Worm (Caenorhabditis elegans) whole organism, L2 larva: Measurements from ENCODE around the gene cutl-9.

Experiments
- C34F6.9 ChIP-seq: fragments of 150-350 bp; optimal IDR thresholded peaks from 2 replicates; lab custom pipeline; 2014; ENCODE audit warnings: missing biosample characterization, missing genetic modification characterization
- F13H6.1 ChIP-seq: sonication (generic microtip); optimal IDR thresholded peaks from 2 replicates; lab custom pipeline; 2016; ENCODE audit warnings: missing genetic modification characterization, missing compliant biosample characterization
- Y55F3AM.14 ChIP-seq: fragments of 200-800 bp; sonication (Bioruptor generic); optimal IDR thresholded peaks from 2 replicates; lab custom pipeline; 2018; ENCODE audit warnings: mild to moderate bottlenecking, missing genetic modification characterization, missing compliant biosample characterization
- ZK546.5 ChIP-seq: sonication (generic microtip); optimal IDR thresholded peaks from 2 replicates; lab custom pipeline; 2017; ENCODE audit warnings: missing biosample characterization, missing genetic modification characterization
- alr-1 ChIP-seq: fragments of 150-350 bp; optimal IDR thresholded peaks from 2 replicates; lab custom pipeline; 2014; ENCODE audit warnings: missing biosample characterization, missing genetic modification characterization
- aly-2 ChIP-seq: fragments of 150-350 bp; optimal IDR thresholded peaks from 2 replicates; lab custom pipeline; 2014; ENCODE audit warnings: missing biosample characterization, missing genetic modification characterization
- ama-1 ChIP-seq: fragments of 150-350 bp; optimal IDR thresholded peaks from 2 replicates; lab custom pipeline; 2018; ENCODE audit warnings: inconsistent platforms
- blmp-1 ChIP-seq: sonication (generic microtip); optimal IDR thresholded peaks from 2 replicates; lab custom pipeline; 2017; ENCODE audit warnings: missing genetic modification characterization, mild to moderate bottlenecking, missing compliant biosample characterization, antibody characterized with exemption, moderate library complexity; ENCODE audit not compliant: insufficient read depth
- ceh-16 ChIP-seq: fragments of 150-350 bp; optimal IDR thresholded peaks from 2 replicates; lab custom pipeline; 2014; ENCODE audit warnings: missing biosample characterization, missing genetic modification characterization
- ceh-82 ChIP-seq: fragments of 150-350 bp; optimal IDR thresholded peaks from 2 replicates; lab custom pipeline; 2014; ENCODE audit warnings: missing biosample characterization, missing genetic modification characterization
- crh-2 ChIP-seq: sonication (generic microtip); optimal IDR thresholded peaks from 2 replicates; lab custom pipeline; 2017; ENCODE audit warnings: missing biosample characterization, missing genetic modification characterization
- dmd-4 ChIP-seq: sonication (generic microtip); optimal IDR thresholded peaks from 2 replicates; lab custom pipeline; 2017; ENCODE audit warnings: missing biosample characterization, missing genetic modification characterization
- egl-27 ChIP-seq: sonication (generic microtip); optimal IDR thresholded peaks from 3 replicates; lab custom pipeline; 2017; ENCODE audit warnings: missing biosample characterization, missing genetic modification reagents, missing genetic modification characterization
- elt-1 ChIP-seq: fragments of 150-350 bp; optimal IDR thresholded peaks from 2 replicates; lab custom pipeline; 2014; ENCODE audit warnings: missing biosample characterization, missing genetic modification characterization
- fos-1 ChIP-seq: fragments of 150-350 bp; optimal IDR thresholded peaks from 2 replicates; lab custom pipeline; 2014; ENCODE audit warnings: missing biosample characterization, missing genetic modification characterization
- gmeb-1 ChIP-seq: fragments of 150-350 bp; optimal IDR thresholded peaks from 2 replicates; lab custom pipeline; 2014; ENCODE audit warnings: missing biosample characterization, missing genetic modification characterization
- lin-11 ChIP-seq: fragments of 150-350 bp; sonication (generic microtip); optimal IDR thresholded peaks from 2 replicates; lab custom pipeline; 2014; ENCODE audit warnings: missing biosample characterization, missing genetic modification characterization, inconsistent platforms, mixed read lengths
- lin-13 ChIP-seq: fragments of 150-350 bp; optimal IDR thresholded peaks from 2 replicates; lab custom pipeline; 2014; ENCODE audit warnings: missing biosample characterization, missing genetic modification reagents, missing genetic modification characterization
- lin-39 ChIP-seq: fragments of 150-350 bp; optimal IDR thresholded peaks from 2 replicates; lab custom pipeline; 2014; ENCODE audit warnings: missing biosample characterization, missing genetic modification reagents, missing genetic modification characterization
- lsy-2 ChIP-seq, 2 experiments: fragments of 150-350 bp in 1 of 2; sonication (generic microtip) in 1 of 2; optimal IDR thresholded peaks; 2 replicates each; lab custom pipeline; 2014 to 2017; ENCODE audit warnings: missing biosample characterization in 2 of 2, missing genetic modification characterization in 2 of 2
- mab-5 ChIP-seq: fragments of 150-350 bp; optimal IDR thresholded peaks from 2 replicates; lab custom pipeline; 2014; ENCODE audit warnings: missing biosample characterization, missing genetic modification characterization
- mbf-1 ChIP-seq: sonication (generic microtip); optimal IDR thresholded peaks from 2 replicates; lab custom pipeline; 2017; ENCODE audit warnings: missing biosample characterization, missing genetic modification characterization
- nhr-11 ChIP-seq: fragments of 150-350 bp; optimal IDR thresholded peaks from 2 replicates; lab custom pipeline; 2014; ENCODE audit warnings: missing biosample characterization, missing genetic modification characterization
- nhr-12 ChIP-seq: fragments of 150-350 bp; optimal IDR thresholded peaks from 2 replicates; lab custom pipeline; 2014; ENCODE audit warnings: missing biosample characterization, missing genetic modification characterization
- nhr-21 ChIP-seq: fragments of 150-350 bp; optimal IDR thresholded peaks from 2 replicates; lab custom pipeline; 2014; ENCODE audit warnings: missing biosample characterization, missing genetic modification characterization
- nhr-23 ChIP-seq: fragments of 150-350 bp; optimal IDR thresholded peaks from 2 replicates; lab custom pipeline; 2014; ENCODE audit warnings: missing biosample characterization, missing genetic modification reagents, missing genetic modification characterization
- nhr-237 ChIP-seq: fragments of 150-350 bp; optimal IDR thresholded peaks from 2 replicates; lab custom pipeline; 2014; ENCODE audit warnings: missing biosample characterization, missing genetic modification characterization
- nhr-6 ChIP-seq: fragments of 150-350 bp; optimal IDR thresholded peaks from 2 replicates; lab custom pipeline; 2014; ENCODE audit warnings: missing biosample characterization, missing genetic modification characterization
- peb-1 ChIP-seq: fragments of 150-350 bp; optimal IDR thresholded peaks from 2 replicates; lab custom pipeline; 2014; ENCODE audit warnings: missing biosample characterization, missing genetic modification characterization
- sma-3 ChIP-seq: sonication (generic microtip); optimal IDR thresholded peaks from 2 replicates; lab custom pipeline; 2016; ENCODE audit warnings: missing genetic modification reagents, missing genetic modification characterization, missing compliant biosample characterization
- sma-9 ChIP-seq, 2 experiments: fragments of 150-350 bp in 1 of 2; sonication (generic microtip) in 1 of 2; optimal IDR thresholded peaks; 2 replicates each; lab custom pipeline; 2014 to 2016; ENCODE audit warnings: missing genetic modification characterization in 2 of 2, mild to moderate bottlenecking in 1 of 2, missing biosample characterization in 1 of 2, missing compliant biosample characterization in 1 of 2, missing genetic modification reagents in 1 of 2, moderate library complexity in 1 of 2
- snpc-4 ChIP-seq: fragments of 150-350 bp; optimal IDR thresholded peaks from 2 replicates; lab custom pipeline; 2014; ENCODE audit warnings: missing biosample characterization, missing genetic modification characterization
- unc-39 ChIP-seq: fragments of 150-350 bp; optimal IDR thresholded peaks from 2 replicates; lab custom pipeline; 2014; ENCODE audit warnings: missing biosample characterization, missing genetic modification characterization
- unc-55 ChIP-seq: fragments of 150-350 bp; sonication (generic microtip); optimal IDR thresholded peaks from 3 replicates; lab custom pipeline; 2014; ENCODE audit warnings: missing biosample characterization, missing genetic modification reagents, missing genetic modification characterization
- unc-62 ChIP-seq: fragments of 150-350 bp; optimal IDR thresholded peaks from 2 replicates; lab custom pipeline; 2014; ENCODE audit warnings: missing biosample characterization, missing genetic modification reagents, missing genetic modification characterization
- zag-1 ChIP-seq: fragments of 150-350 bp; optimal IDR thresholded peaks from 2 replicates; lab custom pipeline; 2014; ENCODE audit warnings: missing biosample characterization, missing genetic modification characterization
- ztf-11 ChIP-seq: sonication (generic microtip); optimal IDR thresholded peaks from 2 replicates; lab custom pipeline; 2017; ENCODE audit warnings: missing biosample characterization, missing genetic modification characterization
- ztf-4 ChIP-seq: fragments of 150-350 bp; optimal IDR thresholded peaks from 2 replicates; lab custom pipeline; 2014; ENCODE audit warnings: missing biosample characterization, missing genetic modification characterization

The cutl-9 gene

DNA sequence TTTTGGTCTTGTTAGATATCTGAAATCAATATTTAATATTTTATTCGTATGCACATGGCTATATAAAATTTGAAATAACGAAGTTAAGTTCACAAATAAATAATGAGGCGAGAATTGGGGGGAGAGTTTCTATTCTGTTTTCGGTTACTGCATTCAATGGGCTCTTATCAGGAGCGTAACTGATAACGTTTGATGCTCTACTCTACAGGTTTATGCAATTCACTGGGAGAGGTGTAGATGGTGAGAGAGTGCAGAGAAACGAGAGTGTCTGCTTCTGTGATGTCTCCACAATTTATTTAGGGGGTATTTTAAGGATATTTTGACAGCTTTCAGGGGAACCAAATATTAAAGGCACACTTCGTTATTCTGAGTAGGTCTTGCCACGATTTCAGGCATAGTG is 27.3 kb upstream of the cutl-9 start, which contains the start of gene C14A4.6:
Gene C14A4.6 (minus strand): TSS at position 19 of the 400 bp plus-strand sequence.
- TF ChIP-seq elt-1, result no peak
- TF ChIP-seq lin-13 (GFP tag; lab: Kevin White, UChicago), result no peak
- TF ChIP-seq nhr-12 (tag; lab: Kevin White, UChicago), result no peak
- TF ChIP-seq lin-11, result no peak
- peak; percentile 54 for TF ChIP-seq crh-2
- no peak for TF ChIP-seq nhr-21
- no peak for TF ChIP-seq nhr-237 (tag; lab: Kevin White, UChicago)
- TF ChIP-seq fos-1 (tag; lab: Kevin White, UChicago), result peak; percentile 74

DNA sequence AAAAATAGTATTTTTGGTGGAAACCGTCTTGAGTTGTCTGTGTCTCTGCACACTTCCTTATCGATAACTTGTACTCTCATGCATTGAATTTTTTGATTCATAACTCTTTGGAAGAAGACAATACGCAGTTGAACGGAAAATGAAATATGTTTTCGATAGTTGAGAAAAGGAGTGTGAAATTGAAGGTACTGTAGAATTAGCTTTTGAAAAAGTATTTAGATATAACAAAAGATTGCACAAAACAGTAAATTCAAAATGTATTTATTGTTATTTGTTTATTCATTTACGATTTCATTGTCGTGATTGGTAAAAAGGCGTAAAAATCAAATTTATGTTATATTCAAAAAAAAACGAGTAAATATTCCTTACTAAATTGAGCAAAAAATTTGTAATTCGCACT is 25.6 kb upstream of the cutl-9 start, which contains the start of gene C14A4.7:
Gene C14A4.7 (minus strand): TSS at position 101 of the 400 bp plus-strand sequence.
- no peak for TF ChIP-seq gmeb-1 (tag; lab: Kevin White, UChicago)
- TF ChIP-seq zag-1, result no peak
- no peak for TF ChIP-seq F13H6.1
- TF ChIP-seq fos-1 (tag; lab: Kevin White, UChicago), result peak; percentile 37
- TF ChIP-seq nhr-21, result no peak

DNA sequence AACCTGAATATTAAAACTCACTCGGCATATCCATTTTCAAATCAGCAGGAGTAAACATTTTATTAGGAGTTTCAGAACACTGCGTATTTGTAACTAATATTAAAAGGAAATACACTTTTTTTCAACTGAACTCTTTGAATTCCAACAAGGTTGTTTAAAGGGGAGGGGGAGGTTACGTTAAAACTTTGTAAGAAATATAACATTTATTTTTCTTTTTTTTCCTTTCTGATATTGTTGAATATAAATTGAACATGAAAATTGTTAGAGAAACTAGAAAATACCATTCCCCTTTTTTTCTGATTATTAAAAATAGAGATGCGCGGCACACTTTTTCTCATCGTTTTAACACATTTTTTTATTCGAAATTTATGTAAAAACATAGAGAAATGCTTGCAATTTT is 24.0 kb upstream of the cutl-9 start, which contains the start of gene C14A4.8:
Gene C14A4.8 (minus strand): TSS at position 101 of the 400 bp plus-strand sequence.
- TF ChIP-seq nhr-237 (tag; lab: Kevin White, UChicago) (no peak), aly-2 (no peak), Y55F3AM.14 (GFP tag; lab: Kevin White, UChicago) (no peak), nhr-23 (tag; lab: Kevin White, UChicago) (no peak), unc-55 (GFP tag; lab: Kevin White, UChicago) (no peak), sma-3 (GFP tag; lab: Kevin White, UChicago) (no peak), ceh-82 (tag; lab: Kevin White, UChicago) (no peak), sma-9 (GFP tag; optimal IDR thresholded peaks at IDR 0.05; lab: Kevin White, UChicago) (no peak), sma-9 (tag; optimal IDR thresholded peaks at IDR 0.05; lab: Kevin White, UChicago) (no peak), nhr-11 (tag; lab: Kevin White, UChicago) (no peak), nhr-6 (tag; lab: Kevin White, UChicago) (no peak), nhr-12 (tag; lab: Kevin White, UChicago) (no peak), mbf-1 (tag; lab: Kevin White, UChicago) (no peak), ama-1 (lab: Kevin White, UChicago) (no peak), lin-13 (GFP tag; lab: Kevin White, UChicago) (no peak), lin-11 (no peak), C34F6.9 (tag; lab: Kevin White, UChicago) (no peak), lin-39 (tag; lab: Kevin White, UChicago) (no peak), unc-39 (tag; lab: Kevin White, UChicago) (no peak), elt-1 (no peak)

DNA sequence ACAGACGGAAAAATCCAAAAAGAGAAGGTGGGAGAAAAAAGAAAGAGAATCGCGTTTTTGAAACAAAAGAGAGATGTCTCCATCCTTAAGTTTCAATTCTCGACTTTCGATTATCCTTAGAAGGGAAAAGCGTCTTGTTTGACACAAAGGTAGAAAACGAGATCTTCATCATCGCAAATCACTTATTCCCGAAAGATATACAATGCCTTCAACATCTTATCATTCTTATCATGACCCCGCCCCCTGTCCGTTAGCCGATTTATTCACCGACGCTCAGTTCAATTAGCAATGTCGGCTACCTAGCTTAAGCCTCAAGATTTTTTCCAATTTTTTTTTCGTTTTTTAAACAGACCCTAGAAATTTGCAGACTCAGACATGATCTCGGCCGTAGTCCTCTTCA is 23.1 kb upstream of the cutl-9 start, which contains the start of gene C14A4.9:
Gene C14A4.9 (plus strand): TSS at position 368 of the 400 bp plus-strand sequence.
- TF ChIP-seq alr-1 (tag; lab: Kevin White, UChicago) (no peak), blmp-1 (tag; lab: Kevin White, UChicago) (peak; percentile 26), ztf-11 (no peak), mbf-1 (tag; lab: Kevin White, UChicago) (no peak), unc-62 (no peak)

DNA sequence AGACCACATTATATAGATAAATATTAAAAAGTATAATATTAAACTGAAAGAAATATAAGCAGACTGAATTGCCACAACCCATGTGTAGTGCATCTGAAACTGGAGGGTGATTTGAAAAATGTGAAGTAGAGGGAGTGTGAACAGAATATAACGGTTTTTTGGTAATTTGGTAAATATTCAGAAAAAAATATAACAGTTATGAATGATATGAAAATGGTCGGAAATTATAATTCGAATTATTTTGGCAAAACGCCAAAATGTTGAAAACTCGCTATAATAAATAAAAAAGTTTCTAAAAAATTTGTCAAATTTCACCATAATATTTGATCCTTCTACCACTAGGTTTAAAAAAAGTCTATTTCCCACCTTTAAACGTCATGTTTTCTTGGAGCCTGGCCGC is 19.9 kb upstream of the cutl-9 start, which contains the start of gene srv-2:
Gene srv-2 (minus strand): TSS at position 101 of the 400 bp plus-strand sequence.
- TF ChIP-seq ztf-11, result no peak
- no peak for TF ChIP-seq sma-3 (GFP tag; lab: Kevin White, UChicago)
- TF ChIP-seq peb-1, result no peak
- no peak for TF ChIP-seq lsy-2 (tag; optimal IDR thresholded peaks at IDR 0.05; lab: Kevin White, UChicago)
- TF ChIP-seq egl-27 (tag; lab: Kevin White, UChicago), result no peak
- no peak for TF ChIP-seq F13H6.1
- TF ChIP-seq lin-11, result no peak
- no peak for TF ChIP-seq unc-62
- no peak for TF ChIP-seq snpc-4 (tag; lab: Kevin White, UChicago)

DNA sequence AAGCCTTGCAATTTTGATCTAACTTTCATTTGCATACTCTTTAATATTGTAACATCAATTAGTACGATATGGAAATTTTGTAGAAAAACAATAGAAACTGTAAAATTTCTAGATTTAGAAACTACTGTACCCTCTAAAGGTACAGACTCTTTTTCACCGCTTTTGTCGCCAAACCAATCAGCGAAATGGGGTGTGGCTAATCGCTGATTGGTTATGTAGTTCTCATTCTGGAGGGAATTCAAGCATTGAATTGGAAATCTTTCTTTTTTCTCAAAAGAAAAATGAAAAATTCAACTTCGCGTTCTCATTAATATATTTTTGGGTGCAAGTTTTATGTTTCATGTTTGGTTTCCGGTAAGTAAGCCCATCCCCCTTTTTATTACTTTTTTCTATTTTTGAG is 18.5 kb upstream of the cutl-9 start:
- TF ChIP-seq ZK546.5 (tag; lab: Kevin White, UChicago) (no peak), ztf-4 (tag; lab: Kevin White, UChicago) (no peak), nhr-11 (tag; lab: Kevin White, UChicago) (no peak), ama-1 (lab: Kevin White, UChicago) (no peak), snpc-4 (tag; lab: Kevin White, UChicago) (no peak), mab-5 (no peak), dmd-4 (tag; lab: Kevin White, UChicago) (no peak), ceh-16 (no peak), gmeb-1 (tag; lab: Kevin White, UChicago) (no peak), lin-13 (GFP tag; lab: Kevin White, UChicago) (no peak), nhr-12 (tag; lab: Kevin White, UChicago) (no peak), alr-1 (tag; lab: Kevin White, UChicago) (no peak)
